Worm (Caenorhabditis elegans) whole organism, L4/young adult: ENCODE measurements around the gene cyp-44A1.

Experiments
- W03F9.2 ChIP-seq: fragments of 150-350 bp; optimal IDR thresholded peaks from 2 replicates; lab custom pipeline; 2014; ENCODE audit warnings: missing biosample characterization, missing genetic modification characterization
- dao-5 ChIP-seq: sonication (generic microtip); optimal IDR thresholded peaks from 2 replicates; lab custom pipeline; 2016; ENCODE audit warnings: missing genotype, missing genetic modification characterization, moderate library complexity, missing compliant biosample characterization
- him-1 ChIP-seq: sonication (generic microtip); optimal IDR thresholded peaks from 2 replicates; lab custom pipeline; 2016; ENCODE audit warnings: missing genotype, missing genetic modification reagents, missing genetic modification characterization, missing compliant biosample characterization

DNA sequence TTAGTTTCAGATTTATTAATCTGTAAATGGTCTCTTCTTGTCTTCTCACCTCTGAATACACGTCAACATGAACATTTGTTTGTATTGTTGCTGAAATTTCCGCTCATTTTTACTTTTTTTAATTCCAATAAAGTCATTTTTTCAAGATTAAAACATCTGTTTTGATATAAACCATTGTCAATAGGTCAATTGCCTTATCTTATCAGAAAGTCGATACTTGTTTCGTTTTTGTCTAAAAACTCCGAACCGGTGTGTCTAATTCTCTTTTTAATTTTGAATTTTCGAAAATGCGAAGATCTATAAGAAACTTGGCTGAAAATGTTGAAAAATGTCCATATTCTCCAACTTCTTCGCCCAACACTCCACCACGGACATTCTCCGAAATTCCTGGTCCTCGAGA, at the start of gene cyp-44A1:
- no peak for TF ChIP-seq him-1 (tag; lab: Kevin White, UChicago)
- no peak for TF ChIP-seq dao-5 (tag; lab: Kevin White, UChicago)
- no peak for TF ChIP-seq W03F9.2
